Fruit fly (Drosophila melanogaster) whole organism, prepupa: ENCODE data around the gene CSN8.
A peak's percentile ranks its signal among the peaks of the same experiment; 100 is the strongest.

Experiments used
- Blimp-1 ChIP-seq: fragments of 200-800 bp; sonication (Bioruptor generic); optimal IDR thresholded peaks from 3 replicates; lab custom pipeline; 2017; ENCODE audit warnings: missing biosample characterization, missing genetic modification characterization, mild to moderate bottlenecking, moderate library complexity, missing genetic modification reagents
- CG1621 ChIP-seq: fragments of 200-800 bp; sonication (Bioruptor generic); optimal IDR thresholded peaks from 3 replicates; lab custom pipeline; 2018; ENCODE audit warnings: missing biosample characterization, mild to moderate bottlenecking, missing genetic modification characterization
- CG16779 ChIP-seq: fragments of 200-800 bp; sonication (Bioruptor generic); optimal IDR thresholded peaks from 3 replicates; lab custom pipeline; 2017; ENCODE audit warnings: missing biosample characterization, mild to moderate bottlenecking, missing genetic modification characterization
- CG3032 ChIP-seq: fragments of 200-800 bp; optimal IDR thresholded peaks from 2 replicates; lab custom pipeline; 2019; ENCODE audit warnings: missing biosample characterization, mild to moderate bottlenecking, missing genetic modification characterization, moderate library complexity
- CG31627 ChIP-seq: fragments of 200-800 bp; sonication (Bioruptor generic); optimal IDR thresholded peaks from 3 replicates; lab custom pipeline; 2016; ENCODE audit warnings: missing biosample characterization, missing genetic modification characterization
- CG32006 ChIP-seq: fragments of 200-800 bp; sonication (Bioruptor generic); optimal IDR thresholded peaks from 3 replicates; lab custom pipeline; 2017; ENCODE audit warnings: missing biosample characterization, mild to moderate bottlenecking, missing genetic modification characterization
- CG34406 ChIP-seq: fragments of 200-800 bp; sonication (Bioruptor generic); optimal IDR thresholded peaks from 3 replicates; lab custom pipeline; 2016; ENCODE audit warnings: missing biosample characterization, missing genetic modification characterization
- CG4318 ChIP-seq: fragments of 200-800 bp; sonication (Bioruptor generic); optimal IDR thresholded peaks from 3 replicates; lab custom pipeline; 2017; ENCODE audit warnings: missing biosample characterization, mild to moderate bottlenecking, missing genetic modification characterization
- CG6163 ChIP-seq: fragments of 200-800 bp; sonication (Bioruptor generic); IDR thresholded peaks from 3 replicates; pipeline ENCODE4 v1.3.6; 2022; ENCODE audit warnings: missing biosample characterization, missing genetic modification characterization
- CG6276 ChIP-seq: fragments of 200-800 bp; sonication (Bioruptor generic); optimal IDR thresholded peaks from 2 replicates; lab custom pipeline; 2017; ENCODE audit warnings: missing biosample characterization, mild to moderate bottlenecking, missing genetic modification characterization
- CG6792 ChIP-seq: fragments of 200-800 bp; sonication (Bioruptor generic); optimal IDR thresholded peaks from 3 replicates; lab custom pipeline; 2016; ENCODE audit warnings: missing biosample characterization, missing genetic modification characterization
- CG6808 ChIP-seq: fragments of 200-800 bp; sonication (Bioruptor generic); optimal IDR thresholded peaks from 3 replicates; lab custom pipeline; 2017; ENCODE audit warnings: missing biosample characterization, missing genetic modification characterization, mild to moderate bottlenecking, moderate library complexity, missing genetic modification reagents
- CG7368 ChIP-seq: fragments of 200-800 bp; sonication (Bioruptor generic); optimal IDR thresholded peaks from 3 replicates; lab custom pipeline; 2016; ENCODE audit warnings: missing biosample characterization, missing genetic modification characterization
- CG8119 ChIP-seq: fragments of 200-800 bp; sonication (Bioruptor generic); IDR thresholded peaks from 3 replicates; pipeline ENCODE4 v1.3.6; 2022; ENCODE audit warnings: missing biosample characterization, missing genetic modification characterization
- CG8319 ChIP-seq: fragments of 200-800 bp; sonication (Bioruptor generic); optimal IDR thresholded peaks from 3 replicates; lab custom pipeline; 2016; ENCODE audit warnings: missing biosample characterization, missing genetic modification characterization
- CG8632 ChIP-seq: fragments of 200-800 bp; sonication (Bioruptor generic); optimal IDR thresholded peaks from 3 replicates; lab custom pipeline; 2016; ENCODE audit warnings: missing biosample characterization, missing genetic modification characterization
- CG9139 ChIP-seq: fragments of 200-800 bp; sonication (Bioruptor generic); optimal IDR thresholded peaks from 3 replicates; lab custom pipeline; 2017; ENCODE audit warnings: missing biosample characterization, mild to moderate bottlenecking, missing genetic modification characterization
- Eip75B ChIP-seq: fragments of 200-800 bp; sonication (Bioruptor generic); optimal IDR thresholded peaks from 3 replicates; lab custom pipeline; 2016; ENCODE audit warnings: missing biosample characterization, missing genetic modification characterization
- Eip78C ChIP-seq: fragments of 200-800 bp; sonication (Bioruptor generic); peaks from one replicate; lab custom pipeline; 2016; ENCODE audit warnings: missing biosample characterization, missing genetic modification characterization
- Ets21C ChIP-seq: fragments of 200-800 bp; sonication (Bioruptor generic); optimal IDR thresholded peaks from 3 replicates; lab custom pipeline; 2016; ENCODE audit warnings: missing biosample characterization, missing genetic modification characterization
- Ets96B ChIP-seq: fragments of 200-800 bp; optimal IDR thresholded peaks from 2 replicates; lab custom pipeline; 2019; ENCODE audit warnings: missing biosample characterization, mild to moderate bottlenecking, missing genetic modification characterization, moderate library complexity
- Gug ChIP-seq: fragments of 200-800 bp; sonication (Bioruptor generic); IDR thresholded peaks from 2 replicates; pipeline ENCODE4 v1.3.6; 2022; ENCODE audit warnings: missing biosample characterization, missing genetic modification characterization
- Hr38 ChIP-seq: sonication (Bioruptor generic); optimal IDR thresholded peaks from 2 replicates; lab custom pipeline; 2016; ENCODE audit warnings: missing biosample characterization, missing genetic modification characterization
- Hr39 ChIP-seq: fragments of 200-800 bp; sonication (Bioruptor generic); optimal IDR thresholded peaks from 2 replicates; lab custom pipeline; 2016; ENCODE audit warnings: missing biosample characterization, missing genetic modification characterization
- Hr4 ChIP-seq: fragments of 200-800 bp; sonication (Bioruptor generic); optimal IDR thresholded peaks from 3 replicates; lab custom pipeline; 2016; ENCODE audit warnings: missing biosample characterization, missing genetic modification characterization
- Lpt ChIP-seq: fragments of 200-800 bp; sonication (Bioruptor generic); optimal IDR thresholded peaks from 3 replicates; lab custom pipeline; 2016; ENCODE audit warnings: missing biosample characterization, missing genetic modification characterization
- OdsH ChIP-seq: fragments of 200-800 bp; sonication (Bioruptor generic); optimal IDR thresholded peaks from 3 replicates; lab custom pipeline; 2016; ENCODE audit warnings: missing biosample characterization, missing genetic modification characterization
- Smox ChIP-seq: fragments of 200-800 bp; sonication (Bioruptor generic); optimal IDR thresholded peaks from 3 replicates; lab custom pipeline; 2016; ENCODE audit warnings: missing biosample characterization, missing genetic modification characterization
- Sox102F ChIP-seq: fragments of 200-800 bp; sonication (Bioruptor generic); optimal IDR thresholded peaks from 2 replicates; lab custom pipeline; 2016; ENCODE audit warnings: missing biosample characterization, mild to moderate bottlenecking, missing genetic modification characterization
- Sox14 ChIP-seq: fragments of 200-800 bp; sonication (Bioruptor generic); optimal IDR thresholded peaks from 3 replicates; lab custom pipeline; 2016; ENCODE audit warnings: missing biosample characterization, missing genetic modification characterization
- Sox15 ChIP-seq: fragments of 200-800 bp; sonication (Bioruptor generic); optimal IDR thresholded peaks from 3 replicates; lab custom pipeline; 2016; ENCODE audit warnings: missing biosample characterization, missing genetic modification characterization
- achi ChIP-seq: fragments of 200-800 bp; sonication (Bioruptor generic); optimal IDR thresholded peaks from 3 replicates; lab custom pipeline; 2016; ENCODE audit warnings: missing biosample characterization, missing genetic modification characterization
- cyc ChIP-seq: fragments of 200-800 bp; sonication (Bioruptor generic); optimal IDR thresholded peaks from 3 replicates; lab custom pipeline; 2016; ENCODE audit warnings: missing biosample characterization, missing genetic modification characterization
- dac ChIP-seq: fragments of 200-800 bp; sonication (Bioruptor generic); optimal IDR thresholded peaks from 2 replicates; lab custom pipeline; 2017; ENCODE audit warnings: missing biosample characterization, mild to moderate bottlenecking, missing genetic modification characterization
- dsx ChIP-seq: fragments of 200-800 bp; optimal IDR thresholded peaks from 3 replicates; lab custom pipeline; 2019; ENCODE audit warnings: missing biosample characterization, mild to moderate bottlenecking, missing genetic modification characterization, moderate library complexity; ENCODE audit not compliant: poor library complexity, severe bottlenecking
- esn ChIP-seq: fragments of 200-800 bp; sonication (Bioruptor generic); optimal IDR thresholded peaks from 2 replicates; lab custom pipeline; 2016; ENCODE audit warnings: missing biosample characterization, mild to moderate bottlenecking, missing genetic modification characterization, moderate library complexity
- fd59A ChIP-seq: fragments of 200-800 bp; sonication (Bioruptor generic); optimal IDR thresholded peaks from 2 replicates; lab custom pipeline; 2017; ENCODE audit warnings: missing biosample characterization, mild to moderate bottlenecking, missing genetic modification characterization, missing genetic modification reagents
- fd85E ChIP-seq: fragments of 200-800 bp; sonication (Bioruptor generic); optimal IDR thresholded peaks from 3 replicates; lab custom pipeline; 2016; ENCODE audit warnings: missing biosample characterization, missing genetic modification characterization
- fkh ChIP-seq: fragments of 200-800 bp; sonication (Bioruptor generic); optimal IDR thresholded peaks from 3 replicates; lab custom pipeline; 2017; ENCODE audit warnings: missing biosample characterization, mild to moderate bottlenecking, missing genetic modification characterization, moderate library complexity
- pdm3 ChIP-seq: fragments of 200-800 bp; sonication (Bioruptor generic); optimal IDR thresholded peaks from 3 replicates; lab custom pipeline; 2016; ENCODE audit warnings: missing biosample characterization, missing genetic modification characterization
- spab ChIP-seq: fragments of 200-800 bp; sonication (Bioruptor generic); optimal IDR thresholded peaks from 2 replicates; lab custom pipeline; 2017; ENCODE audit warnings: missing biosample characterization, mild to moderate bottlenecking, missing genetic modification characterization, missing genetic modification reagents
- ss ChIP-seq, 2 experiments: fragments of 200-800 bp; sonication (Bioruptor generic); optimal IDR thresholded peaks; 2 replicates in 1 of 2; 3 replicates in 1 of 2; lab custom pipeline; 2017 to 2018; ENCODE audit warnings: mild to moderate bottlenecking in 2 of 2, missing biosample characterization in 2 of 2, missing genetic modification characterization in 2 of 2, moderate library complexity in 1 of 2
- svp ChIP-seq: fragments of 200-800 bp; sonication (Bioruptor generic); peaks from one replicate; lab custom pipeline; 2016; ENCODE audit warnings: missing biosample characterization, missing genetic modification characterization
- vri ChIP-seq: fragments of 200-800 bp; sonication (Bioruptor generic); optimal IDR thresholded peaks from 3 replicates; lab custom pipeline; 2016; ENCODE audit warnings: missing biosample characterization, mild to moderate bottlenecking, missing genetic modification characterization

CSN8 gene

DNA sequence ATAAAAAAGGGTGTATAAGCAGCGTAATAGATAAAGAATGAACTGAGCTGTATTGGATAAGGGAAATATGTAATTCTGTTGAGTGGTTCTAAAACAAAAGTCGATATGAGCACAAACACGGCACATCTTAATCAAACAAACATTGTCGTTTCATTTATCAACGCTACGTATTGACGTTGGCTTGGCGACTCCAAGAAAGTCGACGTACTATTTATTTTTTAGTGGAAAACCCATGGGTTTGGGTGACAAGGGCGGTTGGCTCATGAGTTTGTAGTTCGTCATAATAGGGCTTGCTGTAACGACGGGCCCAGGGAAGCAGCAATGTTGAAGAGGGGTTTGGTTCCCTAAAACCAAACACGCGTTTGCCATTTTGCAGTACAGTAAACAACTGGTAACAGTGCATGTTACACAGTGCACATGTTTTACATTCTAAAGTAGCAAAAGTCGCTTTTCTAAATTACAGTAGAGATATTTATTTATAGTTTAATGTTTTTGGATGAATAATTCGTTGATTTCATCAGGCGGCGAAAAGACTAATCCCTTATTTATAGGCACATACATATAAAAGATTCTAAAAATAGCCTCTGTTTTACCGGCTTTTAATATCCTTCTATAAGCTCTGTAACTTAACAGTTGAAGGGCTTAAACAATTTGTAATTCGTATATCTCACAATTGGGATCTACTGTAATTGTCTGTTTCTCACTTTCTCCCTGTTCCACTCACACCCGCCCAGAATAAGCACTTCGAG, 3.3 kb upstream of the CSN8 start (continued):
- TF ChIP-seq svp (GFP tag; lab: Kevin White, UChicago), result peak; percentile 85
- peak; percentile 54 for TF ChIP-seq CG6808 (GFP tag; lab: Kevin White, UChicago)
- TF ChIP-seq Lpt (GFP tag; lab: Kevin White, UChicago), result no peak
- peak; percentile 75 for TF ChIP-seq fkh (GFP tag; lab: Kevin White, UChicago)
- no peak for TF ChIP-seq CG7368 (GFP tag; lab: Kevin White, UChicago)
- TF ChIP-seq fd85E (GFP tag; lab: Kevin White, UChicago), result peak; percentile 17
- peak; percentile 46 for TF ChIP-seq CG34406 (GFP tag; lab: Kevin White, UChicago)
- peak; percentile 61 for TF ChIP-seq Smox (GFP tag; lab: Kevin White, UChicago)
- TF ChIP-seq spab, result peak; percentile 46
- peak; percentile 50 for TF ChIP-seq Sox14 (GFP tag; lab: Kevin White, UChicago)
- TF ChIP-seq achi, result peak; percentile 60
- peak; percentile 66 for TF ChIP-seq Sox102F (GFP tag; lab: Kevin White, UChicago)
- TF ChIP-seq cyc (GFP tag; lab: Kevin White, UChicago), result peak; percentile 49
- no peak for TF ChIP-seq dac (GFP tag; lab: Kevin White, UChicago)
- TF ChIP-seq CG1621 (tag; lab: Kevin White, UChicago), result no peak
- TF ChIP-seq dsx (GFP tag; lab: Kevin White, UChicago), result peak; percentile 28
- TF ChIP-seq vri (GFP tag; lab: Kevin White, UChicago), result no peak
- peak; percentile 27 for TF ChIP-seq CG8319

DNA sequence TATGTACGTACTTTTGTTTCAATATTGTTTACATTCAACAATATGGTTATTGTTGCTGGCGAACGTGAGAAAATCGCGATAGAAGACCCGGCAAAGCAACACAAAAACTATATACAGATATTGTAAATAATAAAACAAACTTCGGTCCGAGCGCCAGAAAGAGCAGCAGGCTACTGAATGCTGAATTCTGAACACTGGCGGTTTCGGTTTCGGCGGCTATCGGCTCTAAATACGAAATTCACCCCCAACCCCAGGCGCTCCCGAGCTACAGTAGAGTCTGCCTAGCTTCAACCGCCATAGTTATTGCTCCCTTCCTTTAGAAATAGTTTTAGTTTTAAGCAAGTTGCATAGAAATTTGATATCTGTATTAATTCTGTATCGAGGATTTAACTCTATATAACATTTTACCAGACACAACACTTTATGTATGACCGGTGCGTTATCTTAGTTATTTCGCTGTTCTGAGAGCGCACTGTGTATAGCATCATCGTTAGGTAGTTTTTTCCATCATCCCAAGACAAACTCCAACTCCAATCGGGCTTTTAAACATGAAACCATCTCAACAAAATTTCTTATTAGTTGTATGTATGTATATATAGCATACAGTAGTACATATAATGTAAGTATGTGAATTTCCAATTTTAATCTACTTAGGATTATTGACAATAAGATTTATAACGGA, 2.2 kb upstream of the CSN8 start, which contains the start of gene CG7627:
Gene CG7627 (minus strand): TSS at position 197 of the 682 bp plus-strand sequence.
- TF ChIP-seq Hr4, result peak; percentile 58
- TF ChIP-seq spab, result peak; percentile 53
- peak; percentile 65 for TF ChIP-seq CG6276 (GFP tag; lab: Kevin White, UChicago)
- peak; percentile 62 for TF ChIP-seq Ets21C (GFP tag; lab: Kevin White, UChicago)
- TF ChIP-seq Eip75B (GFP tag; lab: Kevin White, UChicago), result peak; percentile 58
- peak; percentile 66 for TF ChIP-seq CG31627 (GFP tag; lab: Kevin White, UChicago)
- TF ChIP-seq CG16779 (tag; lab: Kevin White, UChicago), result peak; percentile 7
- peak; percentile 96 for TF ChIP-seq svp (GFP tag; lab: Kevin White, UChicago)
- TF ChIP-seq esn (GFP tag; lab: Kevin White, UChicago), result peak; percentile 84
- TF ChIP-seq CG8632 (GFP tag; lab: Kevin White, UChicago), result peak; percentile 7
- peak; percentile 47 for TF ChIP-seq dsx (GFP tag; lab: Kevin White, UChicago)
- TF ChIP-seq Ets96B (tag; lab: Kevin White, UChicago), result no peak
- TF ChIP-seq Eip78C (GFP tag; lab: Kevin White, UChicago), result peak; percentile 94
- peak; percentile 74 for TF ChIP-seq pdm3 (GFP tag; lab: Kevin White, UChicago)
- TF ChIP-seq CG6808 (GFP tag; lab: Kevin White, UChicago), result peak; percentile 64
- peak; percentile 16 to 41 for TF ChIP-seq ss (GFP tag; optimal IDR thresholded peaks at IDR 0.05; lab: Kevin White, UChicago)
- TF ChIP-seq vri (GFP tag; lab: Kevin White, UChicago), result peak; percentile 77
- TF ChIP-seq Sox102F (GFP tag; lab: Kevin White, UChicago), result peak; percentile 78
- peak; percentile 55 for TF ChIP-seq Gug (GFP tag; lab: Robert Waterston, UW)
- TF ChIP-seq fd85E (GFP tag; lab: Kevin White, UChicago), result no peak
- TF ChIP-seq OdsH (GFP tag; lab: Kevin White, UChicago), result peak; percentile 65
- peak; percentile 46 for TF ChIP-seq Blimp-1 (GFP tag; lab: Kevin White, UChicago)
- peak; percentile 73 for TF ChIP-seq Hr39
- TF ChIP-seq CG7368 (GFP tag; lab: Kevin White, UChicago), result peak; percentile 53
- no peak for TF ChIP-seq Hr38
- TF ChIP-seq CG9139 (GFP tag; lab: Kevin White, UChicago), result peak; percentile 30
- peak; percentile 72 for TF ChIP-seq Sox14 (GFP tag; lab: Kevin White, UChicago)
- TF ChIP-seq Lpt (GFP tag; lab: Kevin White, UChicago), result peak; percentile 16
- peak; percentile 51 for TF ChIP-seq CG3032 (tag; lab: Kevin White, UChicago)
- TF ChIP-seq achi, result peak; percentile 71
- TF ChIP-seq Sox15, result peak; percentile 52
- TF ChIP-seq CG1621 (tag; lab: Kevin White, UChicago), result peak; percentile 8
- peak; percentile 81 for TF ChIP-seq CG6163
- peak; percentile 76 for TF ChIP-seq CG32006 (GFP tag; lab: Kevin White, UChicago)
- TF ChIP-seq fd59A (GFP tag; lab: Kevin White, UChicago), result peak; percentile 46
- peak; percentile 75 for TF ChIP-seq cyc (GFP tag; lab: Kevin White, UChicago)
- peak; percentile 60 for TF ChIP-seq CG6792
- TF ChIP-seq CG8119 (GFP tag; lab: Robert Waterston, UW), result peak; percentile 77
- no peak for TF ChIP-seq CG4318 (GFP tag; lab: Kevin White, UChicago)
